Worm (Caenorhabditis elegans) whole organism, early embryonic: ENCODE results near the gene gpd-1.

ENCODE experiments used
- ets-7 ChIP-seq: sonication (generic microtip); optimal IDR thresholded peaks from 2 replicates; lab custom pipeline; 2016; ENCODE audit warnings: missing genotype, missing genetic modification characterization, missing compliant biosample characterization
- hmbx-1 ChIP-seq: sonication (generic microtip); optimal IDR thresholded peaks from 2 replicates; lab custom pipeline; 2016; ENCODE audit warnings: mild to moderate bottlenecking, missing genetic modification characterization, missing compliant biosample characterization

DNA sequence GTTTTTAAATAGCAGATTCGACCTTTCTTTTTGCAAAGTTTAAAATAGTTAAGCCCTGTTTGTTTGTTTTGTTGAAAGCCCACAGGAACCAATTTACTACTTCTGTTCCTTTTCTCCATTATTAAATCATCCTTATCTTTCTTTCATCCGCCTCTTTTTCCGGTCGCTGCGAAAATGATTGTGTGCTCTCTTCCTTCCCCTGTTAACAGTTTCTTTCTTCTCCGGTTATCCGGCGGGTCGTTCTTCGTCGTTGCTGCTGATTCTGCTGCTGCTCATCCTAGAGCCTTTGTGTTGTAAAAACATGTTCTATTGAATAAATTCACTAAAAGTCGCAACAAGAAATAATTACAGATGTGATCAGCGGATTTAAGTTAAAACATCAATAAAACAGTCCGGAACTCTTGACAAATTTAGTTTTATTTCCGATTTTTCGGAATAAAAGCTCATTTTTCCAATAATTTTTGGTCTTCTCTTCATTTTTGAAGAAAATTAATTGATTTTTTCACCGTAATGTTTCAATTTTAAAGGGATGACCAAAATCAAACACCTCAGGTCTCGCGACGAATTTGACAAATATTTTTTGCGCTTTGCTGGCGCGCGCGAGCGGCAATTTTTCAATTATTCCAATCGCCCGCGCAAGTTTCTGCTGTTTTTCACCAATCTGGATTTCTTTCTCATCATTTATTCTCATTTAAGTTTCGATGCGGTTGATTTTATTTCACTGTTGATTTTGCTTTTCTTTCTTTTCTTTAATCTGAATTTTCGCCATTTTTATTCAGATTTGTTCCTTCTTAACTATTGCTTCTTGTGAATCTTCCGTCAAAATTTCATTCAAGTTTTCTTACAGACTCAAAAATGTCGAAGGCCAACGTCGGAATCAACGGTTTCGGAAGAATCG is at the start of gene gpd-1:
- no peak for TF ChIP-seq hmbx-1
- TF ChIP-seq ets-7 (tag; lab: Kevin White, UChicago): no peak
